Fruit fly (Drosophila melanogaster) whole organism, embryonic: ENCODE measurements around the gene nAChRalpha3.
A peak's percentile ranks its signal among the peaks of the same experiment; 100 is the strongest.

Experiments
- Atf6 ChIP-seq: fragments of 200-800 bp; sonication (Bioruptor generic); IDR thresholded peaks from 2 replicates; pipeline ENCODE4 v1.3.6; 2022; ENCODE audit warnings: missing biosample characterization, missing genetic modification characterization
- Awh ChIP-seq: fragments of 200-800 bp; sonication (Bioruptor generic); IDR thresholded peaks from 2 replicates; pipeline ENCODE4, ENCODE4 v1.3.6; 2022; ENCODE audit warnings: missing biosample characterization, missing genetic modification characterization
- CG10274 ChIP-seq: fragments of 200-800 bp; sonication (Bioruptor generic); optimal IDR thresholded peaks from 3 replicates; lab custom pipeline; 2017; ENCODE audit warnings: missing biosample characterization, mild to moderate bottlenecking, missing genetic modification characterization
- CG10366 ChIP-seq: fragments of 200-800 bp; sonication (Bioruptor generic); IDR thresholded peaks from 2 replicates; pipeline ENCODE4 v1.3.6; 2022; ENCODE audit warnings: missing biosample characterization, missing genetic modification characterization
- CG11695 ChIP-seq: fragments of 200-800 bp; sonication (Bioruptor generic); IDR thresholded peaks from 3 replicates; pipeline ENCODE4 v1.3.6; 2022; ENCODE audit warnings: missing biosample characterization, missing genetic modification characterization
- CG12299 ChIP-seq: fragments of 200-800 bp; sonication (Bioruptor generic); optimal IDR thresholded peaks from 2 replicates; lab custom pipeline; 2018; ENCODE audit warnings: missing biosample characterization, mild to moderate bottlenecking, missing genetic modification characterization
- CG12659 ChIP-seq: fragments of 200-800 bp; sonication (Bioruptor generic); optimal IDR thresholded peaks from 3 replicates; lab custom pipeline; 2017; ENCODE audit warnings: mild to moderate bottlenecking, missing biosample characterization, missing genetic modification reagents, missing genetic modification characterization
- CG12744 ChIP-seq: fragments of 200-800 bp; sonication (Bioruptor generic); optimal IDR thresholded peaks from 2 replicates; lab custom pipeline; 2016; ENCODE audit warnings: missing biosample characterization, missing genetic modification characterization
- CG15269 ChIP-seq: fragments of 200-800 bp; sonication (Bioruptor generic); optimal IDR thresholded peaks from 2 replicates; lab custom pipeline; 2018; ENCODE audit warnings: missing biosample characterization, mild to moderate bottlenecking, missing genetic modification characterization, moderate library complexity
- CG15601 ChIP-seq: fragments of 200-800 bp; sonication (Bioruptor generic); optimal IDR thresholded peaks from 3 replicates; lab custom pipeline; 2019; ENCODE audit warnings: missing biosample characterization, mild to moderate bottlenecking, missing genetic modification characterization, moderate library complexity
- CG17361 ChIP-seq: fragments of 200-800 bp; sonication (Bioruptor generic); IDR thresholded peaks from 3 replicates; pipeline ENCODE4 v1.3.6; 2022; ENCODE audit warnings: missing biosample characterization, missing genetic modification characterization
- CG18599 ChIP-seq: fragments of 200-800 bp; sonication (Bioruptor generic); optimal IDR thresholded peaks from 3 replicates; lab custom pipeline; 2017; ENCODE audit warnings: missing biosample characterization, missing genetic modification characterization, mild to moderate bottlenecking, moderate library complexity, missing genetic modification reagents
- CG33213 ChIP-seq: fragments of 200-800 bp; sonication (Bioruptor generic); optimal IDR thresholded peaks from 3 replicates; lab custom pipeline; 2016; ENCODE audit warnings: missing biosample characterization, missing genetic modification characterization
- CG3726 ChIP-seq: fragments of 200-800 bp; sonication (Bioruptor generic); IDR thresholded peaks from 3 replicates; pipeline ENCODE4, ENCODE4 v1.3.6; 2022; ENCODE audit warnings: missing biosample characterization, missing genetic modification characterization
- CG3847 ChIP-seq: fragments of 200-800 bp; sonication (Bioruptor generic); IDR thresholded peaks from 2 replicates; pipeline ENCODE4 v1.3.6; 2022; ENCODE audit warnings: missing biosample characterization, missing genetic modification characterization
- CG4854 ChIP-seq: fragments of 200-800 bp; sonication (Bioruptor generic); optimal IDR thresholded peaks from 2 replicates; lab custom pipeline; 2016; ENCODE audit warnings: missing biosample characterization, missing genetic modification characterization, inconsistent platforms
- CG7556 ChIP-seq: fragments of 200-800 bp; sonication (Bioruptor generic); optimal IDR thresholded peaks from 2 replicates; lab custom pipeline; 2017; ENCODE audit warnings: missing biosample characterization, mild to moderate bottlenecking, missing genetic modification characterization
- CG7963 ChIP-seq: fragments of 200-800 bp; sonication (Bioruptor generic); IDR thresholded peaks from 3 replicates; pipeline ENCODE4 v1.3.6; 2022; ENCODE audit warnings: missing biosample characterization, missing genetic modification characterization; ENCODE audit not compliant: partially characterized antibody
- CG8944 ChIP-seq: fragments of 200-800 bp; sonication (Bioruptor generic); optimal IDR thresholded peaks from 3 replicates; lab custom pipeline; 2016; ENCODE audit warnings: missing biosample characterization, missing genetic modification characterization
- CG9609 ChIP-seq: fragments of 200-800 bp; sonication (Bioruptor generic); optimal IDR thresholded peaks from 3 replicates; lab custom pipeline; 2016; ENCODE audit warnings: missing biosample characterization, missing genetic modification characterization
- CG9817 ChIP-seq: fragments of 200-800 bp; sonication (Bioruptor generic); optimal IDR thresholded peaks from 2 replicates; lab custom pipeline; 2018; ENCODE audit warnings: missing biosample characterization, mild to moderate bottlenecking, missing genetic modification characterization, moderate library complexity
- Chrac-16 ChIP-seq: fragments of 200-800 bp; sonication (Bioruptor generic); optimal IDR thresholded peaks from 3 replicates; lab custom pipeline; 2016; ENCODE audit warnings: missing biosample characterization, missing genetic modification characterization
- CoRest ChIP-seq: fragments of 200-800 bp; sonication (Bioruptor generic); optimal IDR thresholded peaks from 3 replicates; lab custom pipeline; 2018; ENCODE audit warnings: missing biosample characterization, mild to moderate bottlenecking, missing genetic modification characterization, moderate library complexity
- Deaf1 ChIP-seq: fragments of 200-800 bp; optimal IDR thresholded peaks from 3 replicates; lab custom pipeline; 2019; ENCODE audit warnings: missing biosample characterization, mild to moderate bottlenecking, missing genetic modification characterization, moderate library complexity
- Dip2 ChIP-seq: fragments of 200-800 bp; sonication (Bioruptor generic); IDR thresholded peaks from 2 replicates; pipeline ENCODE4 v1.3.6; 2022; ENCODE audit warnings: missing biosample characterization, missing genetic modification characterization
- Doc2 ChIP-seq: fragments of 200-800 bp; sonication (Bioruptor generic); IDR thresholded peaks from 2 replicates; pipeline ENCODE4 v1.3.6; 2022; ENCODE audit warnings: missing biosample characterization, missing genetic modification characterization
- Doc3 ChIP-seq: fragments of 200-800 bp; sonication (Bioruptor generic); IDR thresholded peaks from 3 replicates; pipeline ENCODE4 v1.3.6; 2022; ENCODE audit warnings: missing biosample characterization, missing genetic modification characterization; ENCODE audit not compliant: partially characterized antibody
- HHEX ChIP-seq: fragments of 200-800 bp; sonication (Bioruptor generic); optimal IDR thresholded peaks from 3 replicates; lab custom pipeline; 2017; ENCODE audit warnings: missing biosample characterization, mild to moderate bottlenecking, missing genetic modification characterization, missing genetic modification reagents
- HLHmδ ChIP-seq: fragments of 200-800 bp; sonication (Bioruptor generic); optimal IDR thresholded peaks from 2 replicates; lab custom pipeline; 2018; ENCODE audit warnings: missing biosample characterization, mild to moderate bottlenecking, missing genetic modification characterization, moderate library complexity
- Oaz ChIP-seq: fragments of 200-800 bp; sonication (Bioruptor generic); IDR thresholded peaks from 2 replicates; pipeline ENCODE4 v1.3.6; 2022; ENCODE audit warnings: missing biosample characterization, missing genetic modification characterization
- Ptx1 ChIP-seq: fragments of 200-800 bp; sonication (Bioruptor generic); IDR thresholded peaks from 2 replicates; pipeline ENCODE4 v1.3.6; 2022; ENCODE audit warnings: missing biosample characterization, missing genetic modification characterization
- Ravus ChIP-seq: fragments of 200-800 bp; sonication (Bioruptor generic); IDR thresholded peaks from 2 replicates; pipeline ENCODE4 v1.3.6; 2022; ENCODE audit warnings: missing biosample characterization, missing genetic modification characterization
- Sox100B ChIP-seq: fragments of 200-800 bp; sonication (Bioruptor generic); optimal IDR thresholded peaks from 3 replicates; lab custom pipeline; 2018; ENCODE audit warnings: missing biosample characterization, mild to moderate bottlenecking, missing genetic modification characterization
- Sry-δ ChIP-seq: fragments of 200-800 bp; sonication (Bioruptor generic); optimal IDR thresholded peaks from 2 replicates; lab custom pipeline; 2016; ENCODE audit warnings: missing biosample characterization, missing genetic modification characterization
- Stat92E ChIP-seq, 3 experiments: fragments of >200 bp in 2 of 3; fragments of 200-800 bp in 1 of 3; sonication (Bioruptor generic) in 1 of 3; optimal IDR thresholded peaks; 2 replicates each; lab custom pipeline; 2017 to 2019; ENCODE audit warnings: missing biosample characterization in 3 of 3, missing genetic modification characterization in 3 of 3, mild to moderate bottlenecking in 1 of 3, moderate library complexity in 1 of 3
- br ChIP-seq: fragments of >200 bp; optimal IDR thresholded peaks from 2 replicates; lab custom pipeline; 2017
- crp ChIP-seq, 2 experiments: fragments of 200-800 bp; sonication (Bioruptor generic); optimal IDR thresholded peaks; 2 replicates in 1 of 2; 3 replicates in 1 of 2; lab custom pipeline; 2017; ENCODE audit warnings: missing biosample characterization in 2 of 2, missing genetic modification characterization in 2 of 2, mild to moderate bottlenecking in 1 of 2, moderate library complexity in 1 of 2
- da ChIP-seq: fragments of 200-800 bp; sonication (Bioruptor generic); optimal IDR thresholded peaks from 2 replicates; lab custom pipeline; 2016; ENCODE audit warnings: missing biosample characterization, missing genetic modification characterization
- danr ChIP-seq: fragments of 200-800 bp; sonication (Bioruptor generic); IDR thresholded peaks from 2 replicates; pipeline ENCODE4 v1.3.6; 2022; ENCODE audit warnings: missing biosample characterization, missing genetic modification characterization
- dpn ChIP-seq, 2 experiments: fragments of 200-800 bp; sonication (Bioruptor generic); optimal IDR thresholded peaks; 3 replicates each; lab custom pipeline; 2016; ENCODE audit warnings: missing biosample characterization in 2 of 2, missing genetic modification characterization in 2 of 2
- ems ChIP-seq: fragments of 200-800 bp; sonication (Bioruptor generic); optimal IDR thresholded peaks from 3 replicates; lab custom pipeline; 2016; ENCODE audit warnings: missing biosample characterization, missing genetic modification characterization
- hkb ChIP-seq, 2 experiments: fragments of 200-800 bp in 1 of 2; fragments of >200 bp in 1 of 2; sonication (Bioruptor generic) in 1 of 2; IDR thresholded peaks in 1 of 2; optimal IDR thresholded peaks in 1 of 2; 2 replicates each; pipeline versions ENCODE4 v1.3.6 to Lab custom; 2017 to 2022; ENCODE audit warnings: missing biosample characterization in 1 of 2, missing genetic modification characterization in 1 of 2
- kay ChIP-seq: fragments of 200-800 bp; sonication (Bioruptor generic); optimal IDR thresholded peaks from 2 replicates; lab custom pipeline; 2016; ENCODE audit warnings: missing biosample characterization, missing genetic modification characterization
- prd ChIP-seq, 3 experiments: fragments of >200 bp in 2 of 3; fragments of 200-800 bp in 1 of 3; sonication (Bioruptor generic) in 1 of 3; optimal IDR thresholded peaks in 2 of 3; IDR thresholded peaks in 1 of 3; 2 replicates in 2 of 3; 3 replicates in 1 of 3; pipeline versions ENCODE4 v1.3.6 to Lab custom; 2017 to 2022; ENCODE audit warnings: missing biosample characterization in 1 of 3, missing genetic modification characterization in 1 of 3
- repo ChIP-seq: fragments of 200-800 bp; sonication (Bioruptor generic); optimal IDR thresholded peaks from 2 replicates; lab custom pipeline; 2016; ENCODE audit warnings: missing biosample characterization, missing genetic modification characterization
- slp2 ChIP-seq: fragments of 200-800 bp; sonication (Bioruptor generic); optimal IDR thresholded peaks from 2 replicates; lab custom pipeline; 2016; ENCODE audit warnings: missing biosample characterization, missing genetic modification characterization
- ssp ChIP-seq: fragments of 200-800 bp; sonication (Bioruptor generic); IDR thresholded peaks from 2 replicates; pipeline ENCODE4 v1.3.6; 2022; ENCODE audit warnings: missing biosample characterization, missing genetic modification characterization
- sug ChIP-seq: fragments of 200-800 bp; optimal IDR thresholded peaks from 2 replicates; lab custom pipeline; 2019; ENCODE audit warnings: missing biosample characterization, mild to moderate bottlenecking, missing genetic modification characterization, moderate library complexity
- z ChIP-seq: fragments of 200-800 bp; sonication (Bioruptor generic); IDR thresholded peaks from 3 replicates; pipeline ENCODE4 v1.3.6; 2022; ENCODE audit warnings: missing biosample characterization, missing genetic modification characterization
- zf30C ChIP-seq: fragments of 200-800 bp; sonication (Bioruptor generic); optimal IDR thresholded peaks from 3 replicates; lab custom pipeline; 2018; ENCODE audit warnings: missing biosample characterization, mild to moderate bottlenecking, missing genetic modification characterization

nAChRalpha3 gene

DNA sequence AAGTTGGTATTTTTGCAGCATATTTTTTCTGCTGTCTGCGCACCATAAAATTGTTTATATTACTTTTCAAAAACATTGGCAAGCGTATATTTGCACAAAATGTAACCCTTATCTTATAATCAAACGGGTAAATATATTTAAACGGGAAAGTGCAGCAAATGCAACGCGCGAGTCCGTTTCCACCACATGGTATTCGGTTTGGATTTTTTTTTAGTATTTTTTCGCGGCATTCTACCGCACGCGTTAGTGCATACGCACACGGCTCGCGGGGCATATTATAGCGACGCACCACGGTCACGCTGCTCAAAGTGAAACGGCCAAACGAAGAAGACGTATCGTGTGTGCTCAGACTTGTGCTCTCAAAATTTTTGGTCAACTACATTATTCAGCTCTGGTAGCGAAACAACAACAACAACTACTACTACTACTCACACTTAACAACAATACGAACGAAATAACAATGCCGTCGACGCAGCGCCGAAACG, 42.0 kb upstream of the nAChRalpha3 start, which contains the start of gene Trf2:
Gene Trf2 (plus strand): TSS at position 302 of the 485 bp plus-strand sequence.
- 0 out of 2 replicates have a peak, but pooled peaks have one; percentile 38 for TF ChIP-seq Atf6 (GFP tag; lab: Robert Waterston, UW)
- TF ChIP-seq Doc3 (GFP tag; lab: Robert Waterston, UW): no peak
- no peak for TF ChIP-seq Deaf1 (tag; lab: Kevin White, UChicago)
- peak; percentile 59 for TF ChIP-seq CG12659 (GFP tag; lab: Kevin White, UChicago)
- no peak for TF ChIP-seq ssp
- TF ChIP-seq Sox100B (GFP tag; lab: Kevin White, UChicago): no peak
- TF ChIP-seq z (GFP tag; lab: Robert Waterston, UW): no peak
- TF ChIP-seq CG12744: no peak
- no peak for TF ChIP-seq slp2 (GFP tag; lab: Kevin White, UChicago)
- no peak for TF ChIP-seq CG10274 (GFP tag; lab: Kevin White, UChicago)
- TF ChIP-seq CG11695 (GFP tag; lab: Robert Waterston, UW): peak; percentile 9; the same call in 1 of the 3 replicates
- no peak for TF ChIP-seq Chrac-16 (GFP tag; lab: Kevin White, UChicago)
- TF ChIP-seq da (GFP tag; lab: Kevin White, UChicago): no peak
- TF ChIP-seq CG8944 (GFP tag; lab: Kevin White, UChicago): no peak
- no peak for TF ChIP-seq CG15269 (tag; lab: Kevin White, UChicago)
- TF ChIP-seq Doc2: no peak
- no peak for TF ChIP-seq CG18599 (GFP tag; lab: Kevin White, UChicago)
- no peak for TF ChIP-seq CG10366
- TF ChIP-seq ems (GFP tag; lab: Kevin White, UChicago): peak; percentile 1
- no peak for TF ChIP-seq kay (GFP tag; lab: Kevin White, UChicago)
- TF ChIP-seq CG33213: no peak
- peak in 1 of 2 experiments; percentile 83 for TF ChIP-seq crp (GFP tag; optimal IDR thresholded peaks at IDR 0.05; lab: Kevin White, UChicago)
- no peak for TF ChIP-seq CG7556 (GFP tag; lab: Kevin White, UChicago)
- no peak for TF ChIP-seq Ravus (GFP tag; lab: Robert Waterston, UW)
- no peak for TF ChIP-seq danr
- TF ChIP-seq hkb (optimal IDR thresholded peaks at IDR 0.05; lab: Kevin White, UChicago): no peak
- peak; percentile 39; the same call in 1 of the 2 replicates for TF ChIP-seq hkb (GFP tag; IDR thresholded peaks at IDR 0.05; lab: Robert Waterston, UW)
- no peak for TF ChIP-seq sug (tag; lab: Kevin White, UChicago)
- TF ChIP-seq CG4854: no peak
- 0 out of 3 replicates have a peak, but pooled peaks have one; percentile 15 for TF ChIP-seq CG17361
- TF ChIP-seq CoRest: no peak
- TF ChIP-seq Awh: no peak
- no peak for TF ChIP-seq Ptx1 (GFP tag; lab: Robert Waterston, UW)
- TF ChIP-seq br (lab: Kevin White, UChicago): no peak
- TF ChIP-seq CG9817 (tag; lab: Kevin White, UChicago): no peak
- TF ChIP-seq dpn (GFP tag; optimal IDR thresholded peaks at IDR 0.05; lab: Kevin White, UChicago): no peak
- no peak for TF ChIP-seq CG9609 (GFP tag; lab: Kevin White, UChicago)
- peak; percentile 81 for TF ChIP-seq HLHmδ (GFP tag; lab: Kevin White, UChicago)
- TF ChIP-seq CG12299 (tag; lab: Kevin White, UChicago): no peak
- TF ChIP-seq zf30C: no peak
- no peak for TF ChIP-seq Stat92E (GFP tag; optimal IDR thresholded peaks at IDR 0.05; lab: Kevin White, UChicago)
- TF ChIP-seq HHEX: peak; percentile 31
- TF ChIP-seq Sry-δ (GFP tag; lab: Kevin White, UChicago): peak; percentile 26
- no peak for TF ChIP-seq Oaz (GFP tag; lab: Robert Waterston, UW)
- no peak for TF ChIP-seq CG3726 (GFP tag; lab: Robert Waterston, UW)
- no peak for TF ChIP-seq prd (optimal IDR thresholded peaks at IDR 0.05; lab: Kevin White, UChicago)
- 0 out of 3 replicates have a peak, but pooled peaks have one; percentile 16 for TF ChIP-seq prd (GFP tag; IDR thresholded peaks at IDR 0.05; lab: Robert Waterston, UW)
- TF ChIP-seq CG3847: no peak
- no peak for TF ChIP-seq CG7963 (GFP tag; lab: Robert Waterston, UW)
- TF ChIP-seq Dip2 (GFP tag; lab: Robert Waterston, UW): no peak
- no peak for TF ChIP-seq repo
- TF ChIP-seq CG15601 (tag; lab: Kevin White, UChicago): no peak
